Fruit fly (Drosophila melanogaster) whole organism, embryonic: ENCODE data around the gene SoxN.
A peak's percentile ranks its signal among the peaks of the same experiment; 100 is the strongest.

Experiments used
- Atf3 ChIP-seq: fragments of 200-800 bp; sonication (Bioruptor generic); optimal IDR thresholded peaks from 3 replicates; lab custom pipeline; 2016; ENCODE audit warnings: missing biosample characterization, missing genetic modification characterization
- Awh ChIP-seq: fragments of 200-800 bp; sonication (Bioruptor generic); IDR thresholded peaks from 2 replicates; pipeline ENCODE4, ENCODE4 v1.3.6; 2022; ENCODE audit warnings: missing biosample characterization, missing genetic modification characterization
- Bdp1 ChIP-seq: fragments of 200-800 bp; sonication (Bioruptor generic); optimal IDR thresholded peaks from 3 replicates; lab custom pipeline; 2016; ENCODE audit warnings: missing biosample characterization, missing genetic modification characterization
- Blimp-1 ChIP-seq: fragments of 200-800 bp; sonication (Bioruptor generic); optimal IDR thresholded peaks from 3 replicates; lab custom pipeline; 2018; ENCODE audit warnings: missing biosample characterization, missing genetic modification characterization, mild to moderate bottlenecking, moderate library complexity, missing genetic modification reagents
- C15 ChIP-seq: fragments of 200-800 bp; sonication (Bioruptor generic); IDR thresholded peaks from 3 replicates; pipeline ENCODE4 v1.3.6; 2022; ENCODE audit warnings: missing biosample characterization, missing genetic modification characterization
- CG12155 ChIP-seq: fragments of 200-800 bp; sonication (Bioruptor generic); optimal IDR thresholded peaks from 3 replicates; lab custom pipeline; 2016; ENCODE audit warnings: missing biosample characterization, missing genetic modification characterization
- CG14014 ChIP-seq: fragments of 200-800 bp; sonication (Bioruptor generic); IDR thresholded peaks from 2 replicates; pipeline ENCODE4 v1.3.6; 2022; ENCODE audit warnings: missing biosample characterization, missing genetic modification characterization
- CG14667 ChIP-seq: fragments of 200-800 bp; sonication (Bioruptor generic); IDR thresholded peaks from 2 replicates; pipeline ENCODE4 v1.3.6; 2022; ENCODE audit warnings: missing biosample characterization, missing genetic modification characterization
- CG15601 ChIP-seq: fragments of 200-800 bp; sonication (Bioruptor generic); optimal IDR thresholded peaks from 3 replicates; lab custom pipeline; 2019; ENCODE audit warnings: missing biosample characterization, mild to moderate bottlenecking, missing genetic modification characterization, moderate library complexity
- CG1602 ChIP-seq: fragments of 200-800 bp; sonication (Bioruptor generic); optimal IDR thresholded peaks from 3 replicates; lab custom pipeline; 2016; ENCODE audit warnings: missing biosample characterization, missing genetic modification characterization
- CG17328 ChIP-seq: fragments of 200-800 bp; sonication (Bioruptor generic); IDR thresholded peaks from 2 replicates; pipeline ENCODE4 v1.3.6; 2022; ENCODE audit warnings: missing biosample characterization, missing genetic modification characterization
- CG18599 ChIP-seq: fragments of 200-800 bp; sonication (Bioruptor generic); optimal IDR thresholded peaks from 3 replicates; lab custom pipeline; 2017; ENCODE audit warnings: missing biosample characterization, missing genetic modification characterization, mild to moderate bottlenecking, moderate library complexity, missing genetic modification reagents
- CG2116 ChIP-seq: fragments of 200-800 bp; sonication (Bioruptor generic); optimal IDR thresholded peaks from 3 replicates; lab custom pipeline; 2018; ENCODE audit warnings: missing biosample characterization, mild to moderate bottlenecking, missing genetic modification characterization
- CG3847 ChIP-seq: fragments of 200-800 bp; sonication (Bioruptor generic); IDR thresholded peaks from 2 replicates; pipeline ENCODE4 v1.3.6; 2022; ENCODE audit warnings: missing biosample characterization, missing genetic modification characterization
- CG42726 ChIP-seq: fragments of 200-800 bp; sonication (Bioruptor generic); IDR thresholded peaks from 2 replicates; pipeline ENCODE4 v1.3.6; 2022; ENCODE audit warnings: missing biosample characterization, missing genetic modification characterization; ENCODE audit not compliant: partially characterized antibody
- CG7928 ChIP-seq: fragments of 200-800 bp; sonication (Bioruptor generic); optimal IDR thresholded peaks from 2 replicates; lab custom pipeline; 2017; ENCODE audit warnings: missing biosample characterization, mild to moderate bottlenecking, missing genetic modification characterization
- D ChIP-seq, 2 experiments: fragments of 200-800 bp in 1 of 2; fragments of >200 bp in 1 of 2; sonication (Bioruptor generic) in 1 of 2; optimal IDR thresholded peaks; 2 replicates in 1 of 2; 3 replicates in 1 of 2; lab custom pipeline; 2017; ENCODE audit warnings: mild to moderate bottlenecking in 1 of 2, missing biosample characterization in 1 of 2, missing genetic modification characterization in 1 of 2, missing genetic modification reagents in 1 of 2
- D19B ChIP-seq: fragments of 200-800 bp; sonication (Bioruptor generic); optimal IDR thresholded peaks from 2 replicates; lab custom pipeline; 2017; ENCODE audit warnings: missing biosample characterization, mild to moderate bottlenecking, missing genetic modification characterization
- Dbx ChIP-seq: fragments of 200-800 bp; sonication (Bioruptor generic); IDR thresholded peaks from 3 replicates; pipeline ENCODE4 v1.3.6; 2022; ENCODE audit warnings: missing biosample characterization, missing genetic modification characterization
- MTF-1 ChIP-seq: fragments of 200-800 bp; sonication (Bioruptor generic); optimal IDR thresholded peaks from 2 replicates; lab custom pipeline; 2018; ENCODE audit warnings: missing biosample characterization, mild to moderate bottlenecking, missing genetic modification characterization, borderline replicate concordance
- Opbp ChIP-seq: fragments of 200-800 bp; sonication (Bioruptor generic); IDR thresholded peaks from 3 replicates; pipeline ENCODE4 v1.3.6; 2022; ENCODE audit warnings: missing biosample characterization, missing genetic modification characterization; ENCODE audit not compliant: partially characterized antibody
- Scr ChIP-seq: fragments of 200-800 bp; sonication (Bioruptor generic); IDR thresholded peaks from 2 replicates; pipeline ENCODE4 v1.3.6; 2022; ENCODE audit warnings: missing biosample characterization, missing genetic modification characterization; ENCODE audit not compliant: partially characterized antibody
- Vsx1 ChIP-seq: fragments of 200-800 bp; sonication (Bioruptor generic); optimal IDR thresholded peaks from 2 replicates; lab custom pipeline; 2017; ENCODE audit warnings: missing biosample characterization, mild to moderate bottlenecking, missing genetic modification characterization, missing genetic modification reagents
- ab ChIP-seq: fragments of 200-800 bp; sonication (Bioruptor generic); optimal IDR thresholded peaks from 2 replicates; lab custom pipeline; 2016; ENCODE audit warnings: missing biosample characterization, missing genetic modification characterization
- ac ChIP-seq: fragments of 200-800 bp; sonication (Bioruptor generic); optimal IDR thresholded peaks from 3 replicates; lab custom pipeline; 2017; ENCODE audit warnings: missing biosample characterization, mild to moderate bottlenecking, missing genetic modification characterization
- aop ChIP-seq: fragments of 200-800 bp; sonication (Bioruptor generic); IDR thresholded peaks from 2 replicates; pipeline ENCODE4 v1.3.6; 2022; ENCODE audit warnings: missing biosample characterization, missing genetic modification characterization
- bab2 ChIP-seq: fragments of 200-800 bp; sonication (Bioruptor generic); optimal IDR thresholded peaks from 2 replicates; lab custom pipeline; 2016; ENCODE audit warnings: missing biosample characterization, missing genetic modification characterization
- crc ChIP-seq: fragments of 200-800 bp; sonication (Bioruptor generic); optimal IDR thresholded peaks from 2 replicates; lab custom pipeline; 2016; ENCODE audit warnings: missing biosample characterization, missing genetic modification characterization
- da ChIP-seq: fragments of 200-800 bp; sonication (Bioruptor generic); optimal IDR thresholded peaks from 2 replicates; lab custom pipeline; 2016; ENCODE audit warnings: missing biosample characterization, missing genetic modification characterization
- dati ChIP-seq: fragments of 200-800 bp; sonication (Bioruptor generic); IDR thresholded peaks from 2 replicates; pipeline ENCODE4 v1.3.6; 2022; ENCODE audit warnings: missing biosample characterization, missing genetic modification characterization
- eyg ChIP-seq: fragments of 200-800 bp; sonication (Bioruptor generic); optimal IDR thresholded peaks from 3 replicates; lab custom pipeline; 2016; ENCODE audit warnings: missing biosample characterization, missing genetic modification characterization
- fd3F ChIP-seq: fragments of 200-800 bp; sonication (Bioruptor generic); optimal IDR thresholded peaks from 2 replicates; lab custom pipeline; 2018; ENCODE audit warnings: missing biosample characterization, mild to moderate bottlenecking, missing genetic modification characterization, moderate library complexity
- ftz-f1 ChIP-seq: fragments of 200-800 bp; sonication (Bioruptor generic); optimal IDR thresholded peaks from 2 replicates; lab custom pipeline; 2016; ENCODE audit warnings: missing biosample characterization, missing genetic modification characterization
- gcm ChIP-seq: fragments of 200-800 bp; sonication (Bioruptor generic); optimal IDR thresholded peaks from 2 replicates; lab custom pipeline; 2019; ENCODE audit warnings: missing biosample characterization, mild to moderate bottlenecking, missing genetic modification characterization, moderate library complexity
- gcm2 ChIP-seq: fragments of 200-800 bp; sonication (Bioruptor generic); optimal IDR thresholded peaks from 2 replicates; lab custom pipeline; 2016; ENCODE audit warnings: missing biosample characterization, missing genetic modification characterization
- hb ChIP-seq: fragments of 200-800 bp; sonication (Bioruptor generic); IDR thresholded peaks from 3 replicates; pipeline ENCODE4 v1.3.6; 2022; ENCODE audit warnings: missing biosample characterization, missing genetic modification characterization; ENCODE audit not compliant: partially characterized antibody
- her ChIP-seq: fragments of 200-800 bp; sonication (Bioruptor generic); optimal IDR thresholded peaks from 2 replicates; lab custom pipeline; 2016; ENCODE audit warnings: missing biosample characterization, missing genetic modification characterization
- insv ChIP-seq, 2 experiments: fragments of 200-800 bp; sonication (Bioruptor generic); optimal IDR thresholded peaks; 3 replicates each; lab custom pipeline; 2016 to 2018; ENCODE audit warnings: missing biosample characterization in 2 of 2, missing genetic modification characterization in 2 of 2
- lmd ChIP-seq: fragments of 200-800 bp; sonication (Bioruptor generic); IDR thresholded peaks from 2 replicates; pipeline ENCODE4 v1.3.6; 2022; ENCODE audit warnings: missing biosample characterization, missing genetic modification characterization
- maf-S ChIP-seq: fragments of 200-800 bp; sonication (Bioruptor generic); optimal IDR thresholded peaks from 2 replicates; lab custom pipeline; 2016; ENCODE audit warnings: missing biosample characterization, missing genetic modification characterization
- nmo ChIP-seq: fragments of 200-800 bp; sonication (Bioruptor generic); optimal IDR thresholded peaks from 2 replicates; lab custom pipeline; 2018; ENCODE audit warnings: missing biosample characterization, mild to moderate bottlenecking, missing genetic modification characterization, moderate library complexity
- peb ChIP-seq: fragments of 200-800 bp; sonication (Bioruptor generic); IDR thresholded peaks from 2 replicates; pipeline ENCODE4 v1.3.6; 2022; ENCODE audit warnings: missing biosample characterization, missing genetic modification characterization
- phol ChIP-seq: fragments of 200-800 bp; sonication (Bioruptor generic); optimal IDR thresholded peaks from 3 replicates; lab custom pipeline; 2018; ENCODE audit warnings: missing biosample characterization, mild to moderate bottlenecking, missing genetic modification characterization, moderate library complexity
- pros ChIP-seq: fragments of 200-800 bp; sonication (Bioruptor generic); optimal IDR thresholded peaks from 3 replicates; lab custom pipeline; 2019; ENCODE audit warnings: missing biosample characterization, mild to moderate bottlenecking, missing genetic modification characterization, moderate library complexity
- pzg ChIP-seq: fragments of 200-800 bp; sonication (Bioruptor generic); optimal IDR thresholded peaks from 3 replicates; lab custom pipeline; 2018; ENCODE audit warnings: missing biosample characterization, mild to moderate bottlenecking, missing genetic modification characterization, moderate library complexity
- rib ChIP-seq: fragments of 200-800 bp; sonication (Bioruptor generic); IDR thresholded peaks from 2 replicates; pipeline ENCODE4 v1.3.6; 2022; ENCODE audit warnings: missing biosample characterization, missing genetic modification characterization
- ro ChIP-seq: fragments of 200-800 bp; sonication (Bioruptor generic); IDR thresholded peaks from 2 replicates; pipeline ENCODE4 v1.3.6; 2022; ENCODE audit warnings: missing biosample characterization, missing genetic modification characterization
- sob ChIP-seq: fragments of 200-800 bp; sonication (Bioruptor generic); IDR thresholded peaks from 2 replicates; pipeline ENCODE4 v1.3.6; 2022; ENCODE audit warnings: missing biosample characterization, missing genetic modification characterization
- toy ChIP-seq: fragments of 200-800 bp; sonication (Bioruptor generic); IDR thresholded peaks from 2 replicates; pipeline ENCODE4 v1.3.6; 2022; ENCODE audit warnings: missing biosample characterization, missing genetic modification characterization
- yki ChIP-seq: fragments of >200 bp; optimal IDR thresholded peaks from 3 replicates; lab custom pipeline; 2018
- zf30C ChIP-seq: fragments of 200-800 bp; sonication (Bioruptor generic); optimal IDR thresholded peaks from 3 replicates; lab custom pipeline; 2018; ENCODE audit warnings: missing biosample characterization, mild to moderate bottlenecking, missing genetic modification characterization

SoxN gene

DNA sequence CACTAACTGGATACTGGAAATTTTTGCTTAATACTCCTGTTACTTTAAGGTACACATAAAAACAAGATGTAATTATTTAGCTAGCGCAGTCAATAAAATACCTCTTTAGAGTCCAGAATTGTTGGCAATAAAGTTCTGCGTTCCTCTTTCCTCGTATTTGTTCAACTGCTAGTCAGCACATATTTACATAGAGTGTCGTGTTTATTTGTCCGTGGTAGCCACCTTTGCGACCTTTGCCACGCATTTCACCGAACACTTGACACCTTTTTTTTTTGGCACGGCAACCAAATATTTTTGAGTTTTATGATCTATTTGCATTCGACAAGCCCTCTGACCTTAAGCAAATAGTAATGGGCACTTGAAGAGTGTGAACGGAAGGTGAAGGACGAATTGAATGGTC, 20.5 kb downstream of the SoxN start:
- no peak for TF ChIP-seq toy (GFP tag; lab: Robert Waterston, UW)
- TF ChIP-seq rib (GFP tag; lab: Robert Waterston, UW) = peak; percentile 87
- TF ChIP-seq CG17328 (GFP tag; lab: Robert Waterston, UW) = peak; percentile 78
- no peak for TF ChIP-seq hb
- no peak for TF ChIP-seq pzg (GFP tag; lab: Kevin White, UChicago)
- TF ChIP-seq her (GFP tag; lab: Kevin White, UChicago) = peak; percentile 91
- peak; percentile 76; the same call in 1 of the 2 replicates for TF ChIP-seq Awh (GFP tag; lab: Robert Waterston, UW)
- peak; percentile 27 for TF ChIP-seq gcm2 (GFP tag; lab: Kevin White, UChicago)
- TF ChIP-seq insv (GFP tag; optimal IDR thresholded peaks at IDR 0.05; lab: Kevin White, UChicago) = peak; percentile 16 to 76
- peak; percentile 51; the same call in 1 of the 2 replicates for TF ChIP-seq CG14014 (GFP tag; lab: Robert Waterston, UW)
- peak; percentile 77 for TF ChIP-seq maf-S (GFP tag; lab: Kevin White, UChicago)
- TF ChIP-seq da (GFP tag; lab: Kevin White, UChicago) = peak; percentile 89
- no peak for TF ChIP-seq Opbp
- no peak for TF ChIP-seq D (optimal IDR thresholded peaks at IDR 0.05; lab: Kevin White, UChicago)
- peak; percentile 67 for TF ChIP-seq D (GFP tag; optimal IDR thresholded peaks at IDR 0.05; lab: Kevin White, UChicago)
- TF ChIP-seq CG15601 (tag; lab: Kevin White, UChicago) = peak; percentile 63
- peak; percentile 92 for TF ChIP-seq ac (GFP tag; lab: Kevin White, UChicago)
- no peak for TF ChIP-seq ftz-f1 (GFP tag; lab: Kevin White, UChicago)
- no peak for TF ChIP-seq phol (tag; lab: Kevin White, UChicago)
- TF ChIP-seq Vsx1 (GFP tag; lab: Kevin White, UChicago) = peak; percentile 87
- TF ChIP-seq aop (GFP tag; lab: Robert Waterston, UW) = no peak
- TF ChIP-seq sob (GFP tag; lab: Robert Waterston, UW) = peak; percentile 79
- TF ChIP-seq yki = no peak
- peak; percentile 51 for TF ChIP-seq eyg (GFP tag; lab: Kevin White, UChicago)
- TF ChIP-seq bab2 (GFP tag; lab: Kevin White, UChicago) = peak; percentile 79
- peak; percentile 9 for TF ChIP-seq fd3F
- no peak for TF ChIP-seq pros
- no peak for TF ChIP-seq CG14667 (GFP tag; lab: Robert Waterston, UW)
- no peak for TF ChIP-seq nmo
- peak; percentile 86 for TF ChIP-seq CG1602 (GFP tag; lab: Kevin White, UChicago)
- peak; percentile 84 for TF ChIP-seq MTF-1 (GFP tag; lab: Kevin White, UChicago)
- peak; percentile 24 for TF ChIP-seq D19B (GFP tag; lab: Kevin White, UChicago)
- TF ChIP-seq lmd (GFP tag; lab: Robert Waterston, UW) = no peak
- TF ChIP-seq Bdp1 (GFP tag; lab: Kevin White, UChicago) = peak; percentile 89
- no peak for TF ChIP-seq Scr (GFP tag; lab: Robert Waterston, UW)
- peak; percentile 86 for TF ChIP-seq CG18599 (GFP tag; lab: Kevin White, UChicago)
- TF ChIP-seq dati (GFP tag; lab: Robert Waterston, UW) = no peak
- no peak for TF ChIP-seq C15 (GFP tag; lab: Robert Waterston, UW)
- TF ChIP-seq ab (GFP tag; lab: Kevin White, UChicago) = no peak
- TF ChIP-seq ro (GFP tag; lab: Robert Waterston, UW) = no peak
- no peak for TF ChIP-seq CG42726
- peak; percentile 45 for TF ChIP-seq Blimp-1
- peak; percentile 56 for TF ChIP-seq Atf3 (GFP tag; lab: Kevin White, UChicago)
- TF ChIP-seq CG12155 (GFP tag; lab: Kevin White, UChicago) = peak; percentile 66
- peak; percentile 77 for TF ChIP-seq CG2116 (GFP tag; lab: Kevin White, UChicago)
- TF ChIP-seq Dbx = peak; percentile 47; the same call in 1 of the 3 replicates
- peak; percentile 88 for TF ChIP-seq gcm (GFP tag; lab: Kevin White, UChicago)
- no peak for TF ChIP-seq peb (GFP tag; lab: Robert Waterston, UW)
- TF ChIP-seq CG7928 (GFP tag; lab: Kevin White, UChicago) = peak; percentile 35
- TF ChIP-seq CG3847 (GFP tag; lab: Robert Waterston, UW) = no peak
- peak; percentile 33 for TF ChIP-seq crc (GFP tag; lab: Kevin White, UChicago)
- TF ChIP-seq zf30C (GFP tag; lab: Kevin White, UChicago) = peak; percentile 8
